Fruit fly (Drosophila melanogaster) whole organism, wandering third instar larva: ENCODE results near the gene hiro.

ENCODE experiments used
- CrebA ChIP-seq: fragments of 200-800 bp; sonication (Bioruptor generic); optimal IDR thresholded peaks from 2 replicates; lab custom pipeline; 2016; ENCODE audit warnings: missing biosample characterization, mild to moderate bottlenecking, missing genetic modification characterization, borderline replicate concordance
- ey ChIP-seq: fragments of 200-800 bp; sonication (Bioruptor generic); optimal IDR thresholded peaks from 2 replicates; lab custom pipeline; 2016; ENCODE audit warnings: missing biosample characterization, missing genetic modification characterization

- TF ChIP-seq ey (GFP tag; lab: Kevin White, UChicago) (peak; percentile 91), CrebA (no peak)
Observed at dm6 chr3L:640324-640974, 47.3 kb downstream of the hiro start.
